Fruit fly (Drosophila melanogaster) whole organism, adult: Measurements from ENCODE around the gene CG17562.

Experiments
- CG11617 ChIP-seq: fragments of 200-800 bp; sonication (Bioruptor generic); optimal IDR thresholded peaks from 2 replicates; lab custom pipeline; 2017; ENCODE audit warnings: mild to moderate bottlenecking, missing biosample characterization, missing genetic modification reagents, missing genetic modification characterization
- CG12768 ChIP-seq: fragments of 200-800 bp; sonication (Bioruptor generic); optimal IDR thresholded peaks from 2 replicates; lab custom pipeline; 2017; ENCODE audit warnings: missing biosample characterization, missing genetic modification characterization, mild to moderate bottlenecking, moderate library complexity, missing genetic modification reagents
- CG14711 ChIP-seq: fragments of 200-800 bp; sonication (Bioruptor generic); optimal IDR thresholded peaks from 2 replicates; lab custom pipeline; 2018; ENCODE audit warnings: missing biosample characterization, mild to moderate bottlenecking, missing genetic modification characterization, moderate library complexity
- CG1620 ChIP-seq: fragments of 200-800 bp; sonication (Bioruptor generic); optimal IDR thresholded peaks from 2 replicates; lab custom pipeline; 2016; ENCODE audit warnings: missing biosample characterization, missing genetic modification characterization
- CG33017 ChIP-seq: fragments of 200-800 bp; sonication (Bioruptor generic); optimal IDR thresholded peaks from 2 replicates; lab custom pipeline; 2018; ENCODE audit warnings: missing biosample characterization, mild to moderate bottlenecking, missing genetic modification characterization, moderate library complexity
- CG5204 ChIP-seq: fragments of 200-800 bp; sonication (Bioruptor generic); optimal IDR thresholded peaks from 2 replicates; lab custom pipeline; 2016; ENCODE audit warnings: missing biosample characterization, missing genetic modification characterization
- CG7045 ChIP-seq: fragments of 200-800 bp; sonication (Bioruptor generic); optimal IDR thresholded peaks from 2 replicates; lab custom pipeline; 2017; ENCODE audit warnings: missing biosample characterization, mild to moderate bottlenecking, missing genetic modification characterization
- CG7101 ChIP-seq: fragments of 200-800 bp; sonication (Bioruptor generic); optimal IDR thresholded peaks from 2 replicates; lab custom pipeline; 2018; ENCODE audit warnings: missing biosample characterization, mild to moderate bottlenecking, missing genetic modification characterization, moderate library complexity
- Clk ChIP-seq: fragments of 200-800 bp; sonication (Bioruptor generic); optimal IDR thresholded peaks from 2 replicates; lab custom pipeline; 2017; ENCODE audit warnings: missing biosample characterization, missing genetic modification characterization
- Crg-1 ChIP-seq: fragments of 200-800 bp; sonication (Bioruptor generic); optimal IDR thresholded peaks from 2 replicates; lab custom pipeline; 2016; ENCODE audit warnings: missing biosample characterization, missing genetic modification characterization
- Hr96 ChIP-seq: fragments of 200-800 bp; sonication (Bioruptor generic); optimal IDR thresholded peaks from 2 replicates; lab custom pipeline; 2016; ENCODE audit warnings: missing biosample characterization, missing genetic modification characterization
- Mnt ChIP-seq: fragments of 200-800 bp; sonication (Bioruptor generic); optimal IDR thresholded peaks from 2 replicates; lab custom pipeline; 2016; ENCODE audit warnings: missing biosample characterization, mild to moderate bottlenecking, missing genetic modification characterization
- bab1 ChIP-seq: fragments of 200-800 bp; sonication (Bioruptor generic); optimal IDR thresholded peaks from 3 replicates; lab custom pipeline; 2019; ENCODE audit warnings: missing biosample characterization, mild to moderate bottlenecking, missing genetic modification characterization, moderate library complexity
- cic ChIP-seq: fragments of 200-800 bp; sonication (Bioruptor generic); optimal IDR thresholded peaks from 2 replicates; lab custom pipeline; 2017; ENCODE audit warnings: missing biosample characterization, mild to moderate bottlenecking, missing genetic modification characterization, moderate library complexity
- cnc ChIP-seq, 2 experiments: fragments of >200 bp; optimal IDR thresholded peaks; 2 replicates each; lab custom pipeline; 2017
- kay ChIP-seq: fragments of 200-800 bp; sonication (Bioruptor generic); peaks from one replicate; lab custom pipeline; 2016; ENCODE audit warnings: missing biosample characterization, missing genetic modification characterization, borderline replicate concordance
- ovo ChIP-seq: fragments of 200-800 bp; sonication (Bioruptor generic); optimal IDR thresholded peaks from 2 replicates; lab custom pipeline; 2016; ENCODE audit warnings: missing biosample characterization, missing genetic modification characterization
- pad ChIP-seq: fragments of 200-800 bp; sonication (Bioruptor generic); optimal IDR thresholded peaks from 3 replicates; lab custom pipeline; 2017; ENCODE audit warnings: missing biosample characterization, missing genetic modification characterization, mild to moderate bottlenecking, moderate library complexity, missing genetic modification reagents
- tj ChIP-seq: fragments of 200-800 bp; sonication (Bioruptor generic); optimal IDR thresholded peaks from 3 replicates; lab custom pipeline; 2017; ENCODE audit warnings: missing biosample characterization, mild to moderate bottlenecking, missing genetic modification characterization, moderate library complexity
- toe ChIP-seq: fragments of 200-800 bp; sonication (Bioruptor generic); optimal IDR thresholded peaks from 2 replicates; lab custom pipeline; 2016; ENCODE audit warnings: missing biosample characterization, missing genetic modification characterization

The CG17562 gene

DNA sequence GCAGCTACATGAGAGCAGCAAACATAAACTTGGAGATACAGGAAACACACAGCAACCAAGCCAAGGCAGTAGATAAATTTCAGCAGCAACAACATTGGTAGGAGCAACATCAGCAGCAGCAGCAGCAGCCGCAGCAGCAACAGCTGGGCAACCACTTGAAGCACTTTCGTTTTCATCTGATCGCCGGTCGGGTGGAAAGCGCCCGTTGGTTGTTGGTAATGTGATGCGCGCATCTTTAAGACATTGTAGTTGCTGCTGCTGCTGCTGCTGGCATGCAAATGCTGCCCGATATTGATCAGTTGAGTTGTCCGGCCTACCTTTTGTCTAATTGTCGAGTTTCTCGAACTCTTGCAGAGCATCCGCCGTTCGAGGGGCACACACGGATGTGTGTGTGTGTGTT is 23.7 kb upstream of the CG17562 start:
- TF ChIP-seq CG11617, result no peak
- no peak for TF ChIP-seq CG1620 (GFP tag; lab: Kevin White, UChicago)
- TF ChIP-seq bab1 (GFP tag; lab: Kevin White, UChicago), result no peak
- no peak for TF ChIP-seq CG14711 (tag; lab: Kevin White, UChicago)
- no peak for TF ChIP-seq cnc (optimal IDR thresholded peaks at IDR 0.05; lab: Kevin White, UChicago)
- TF ChIP-seq tj (GFP tag; lab: Kevin White, UChicago), result no peak
- TF ChIP-seq kay, result no peak
- no peak for TF ChIP-seq cic (GFP tag; lab: Kevin White, UChicago)
- TF ChIP-seq Hr96 (GFP tag; lab: Kevin White, UChicago), result no peak
- no peak for TF ChIP-seq pad (GFP tag; lab: Kevin White, UChicago)
- no peak for TF ChIP-seq Clk (GFP tag; lab: Kevin White, UChicago)
- no peak for TF ChIP-seq CG33017 (tag; lab: Kevin White, UChicago)
- TF ChIP-seq toe, result no peak
- TF ChIP-seq Mnt, result no peak
- no peak for TF ChIP-seq ovo (GFP tag; lab: Kevin White, UChicago)
- no peak for TF ChIP-seq CG12768
- no peak for TF ChIP-seq CG7101

DNA sequence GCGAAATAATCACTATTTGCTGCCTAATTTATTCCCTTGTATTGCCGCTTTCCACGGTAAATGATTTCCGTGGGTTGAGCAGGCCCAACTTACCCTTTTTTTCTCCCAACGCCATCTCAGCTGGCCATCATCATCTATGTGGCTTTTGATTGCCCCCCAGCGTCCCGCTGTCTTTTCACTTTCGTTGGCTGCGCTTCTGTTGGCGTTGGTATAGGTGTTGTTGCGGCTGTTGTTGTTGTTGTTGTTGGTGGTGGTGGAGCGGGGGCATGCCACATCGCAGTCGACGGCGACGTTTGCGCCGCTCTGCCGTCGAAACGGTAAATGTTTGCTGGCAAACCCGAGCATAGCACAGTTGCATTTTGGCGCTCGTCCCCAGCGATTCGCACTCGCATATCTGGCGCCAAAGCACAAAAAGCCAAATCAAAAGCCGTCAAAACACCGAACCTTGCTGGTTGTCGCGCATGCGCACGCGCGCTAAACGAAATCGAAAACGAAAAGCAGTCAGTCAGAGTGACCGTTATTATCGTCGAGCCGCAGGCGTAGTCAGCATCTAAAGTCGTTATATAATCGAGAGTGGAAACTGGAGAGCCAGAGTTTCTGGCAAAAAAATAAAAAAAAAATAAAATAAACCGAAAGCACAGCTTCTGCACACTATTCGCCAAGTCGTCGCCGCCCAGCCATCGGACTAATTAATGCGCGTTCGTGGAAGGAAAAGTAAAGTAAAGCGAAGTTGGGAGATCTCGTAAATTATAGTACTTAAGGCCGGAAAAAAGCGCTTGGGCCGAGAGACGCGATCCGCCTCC is 20.9 kb upstream of the CG17562 start, which contains the start of gene CG14892:
TSS of gene CG14892 (plus strand) at position 359 of the 803 bp plus-strand sequence.
- no peak for TF ChIP-seq tj (GFP tag; lab: Kevin White, UChicago)
- no peak for TF ChIP-seq CG7101
- TF ChIP-seq Clk (GFP tag; lab: Kevin White, UChicago), result no peak
- TF ChIP-seq CG1620 (GFP tag; lab: Kevin White, UChicago), result no peak
- TF ChIP-seq CG14711 (tag; lab: Kevin White, UChicago), result no peak

DNA sequence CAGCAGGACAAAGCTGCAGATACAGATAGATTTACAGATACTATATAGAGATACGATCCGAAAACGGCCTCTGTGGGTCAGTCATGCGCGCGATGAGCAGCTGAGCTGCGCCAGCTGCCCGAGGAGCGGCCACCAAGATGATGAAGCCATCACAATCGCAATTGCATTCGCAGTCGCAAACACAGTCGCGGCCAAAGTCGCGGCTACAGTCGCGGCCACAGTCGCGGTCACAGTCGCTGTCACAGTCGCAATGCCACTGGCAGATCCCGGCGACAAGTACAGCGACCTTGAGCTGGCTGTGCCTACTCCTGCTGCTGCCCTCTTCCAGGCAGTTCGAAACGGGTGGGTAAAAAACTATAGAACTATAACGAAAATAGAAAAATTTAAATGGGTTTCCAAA is 20.1 kb upstream of the CG17562 start:
- no peak for TF ChIP-seq CG5204 (GFP tag; lab: Kevin White, UChicago)

DNA sequence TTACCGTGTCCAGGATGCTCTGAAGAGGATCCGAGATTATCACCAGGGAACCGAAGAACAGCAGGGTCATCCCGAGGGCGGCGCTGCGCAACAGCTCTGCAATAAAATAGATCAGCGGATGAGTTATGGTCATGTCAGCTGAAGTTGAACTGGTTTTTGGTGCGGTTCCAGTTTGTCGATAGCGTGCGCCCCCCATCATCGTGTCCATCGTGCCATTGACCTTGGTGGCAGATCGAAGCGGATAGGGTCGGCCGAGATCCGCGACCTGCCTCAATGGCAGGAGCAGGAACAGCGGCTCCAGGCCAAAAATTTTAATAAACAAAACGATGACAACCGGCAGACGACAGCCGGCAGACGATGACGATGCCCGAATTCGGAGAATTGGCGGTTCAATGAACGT is 15.5 kb upstream of the CG17562 start:
- no peak for TF ChIP-seq ovo (GFP tag; lab: Kevin White, UChicago)
- TF ChIP-seq CG14711 (tag; lab: Kevin White, UChicago), result no peak
- no peak for TF ChIP-seq CG12768
- TF ChIP-seq CG7101, result no peak
- TF ChIP-seq toe, result no peak

DNA sequence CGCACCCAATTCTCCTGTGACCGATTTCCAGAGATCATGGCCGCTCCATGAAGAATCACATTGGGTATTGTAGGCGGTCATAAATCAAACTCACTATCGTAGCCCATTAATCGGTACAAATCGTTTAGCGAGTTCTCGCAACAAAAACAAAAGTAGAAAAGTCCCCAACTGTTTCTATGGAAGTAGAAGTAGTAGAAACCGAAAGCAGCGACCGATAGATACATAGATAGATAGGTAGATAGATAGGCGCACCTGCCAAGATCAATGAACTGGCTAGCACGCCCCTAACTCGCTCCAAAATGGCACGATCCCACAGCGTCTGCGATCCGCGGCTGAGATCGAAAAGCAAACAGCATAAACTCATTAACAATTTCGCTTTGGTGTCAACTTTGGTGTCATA is 14.4 kb upstream of the CG17562 start:
- TF ChIP-seq cnc (optimal IDR thresholded peaks at IDR 0.05; lab: Kevin White, UChicago) (no peak), tj (GFP tag; lab: Kevin White, UChicago) (no peak), Hr96 (GFP tag; lab: Kevin White, UChicago) (no peak), Clk (GFP tag; lab: Kevin White, UChicago) (no peak), Crg-1 (no peak), CG33017 (tag; lab: Kevin White, UChicago) (no peak), ovo (GFP tag; lab: Kevin White, UChicago) (no peak), bab1 (GFP tag; lab: Kevin White, UChicago) (no peak), CG1620 (GFP tag; lab: Kevin White, UChicago) (no peak), kay (no peak), CG5204 (GFP tag; lab: Kevin White, UChicago) (no peak), CG7045 (GFP tag; lab: Kevin White, UChicago) (no peak), CG7101 (no peak), CG11617 (no peak), toe (no peak), CG14711 (tag; lab: Kevin White, UChicago) (no peak), CG12768 (no peak), cic (GFP tag; lab: Kevin White, UChicago) (no peak), Mnt (no peak), pad (GFP tag; lab: Kevin White, UChicago) (no peak)

DNA sequence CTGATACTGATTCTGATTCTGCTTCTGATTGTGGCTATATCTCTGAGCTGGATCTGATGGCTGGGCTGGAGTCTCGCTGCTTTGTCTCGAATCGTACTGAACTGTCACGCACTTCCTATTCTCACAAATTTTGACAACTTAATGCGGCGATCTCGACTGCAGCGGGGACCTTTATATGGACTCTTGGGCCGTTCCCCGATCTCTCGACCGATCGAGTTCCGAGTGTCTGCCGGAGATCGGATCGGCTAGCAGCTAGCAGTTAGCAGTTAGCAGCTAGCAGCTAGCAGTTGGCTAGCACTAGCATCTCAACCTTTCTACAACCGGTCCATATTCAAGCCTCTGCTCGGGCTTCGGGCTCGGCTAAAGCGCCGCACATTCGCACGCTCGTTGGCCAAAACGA is 10.4 kb upstream of the CG17562 start, which contains the start of gene CG10345:
TSS of gene CG10345 (minus strand) at position 147 of the 400 bp plus-strand sequence.
- TF ChIP-seq CG7101 (no peak), CG7045 (GFP tag; lab: Kevin White, UChicago) (no peak), kay (no peak), cic (GFP tag; lab: Kevin White, UChicago) (no peak), CG11617 (no peak), pad (GFP tag; lab: Kevin White, UChicago) (no peak), CG14711 (tag; lab: Kevin White, UChicago) (no peak), Mnt (no peak), cnc (optimal IDR thresholded peaks at IDR 0.05; lab: Kevin White, UChicago) (no peak), CG1620 (GFP tag; lab: Kevin White, UChicago) (no peak), CG5204 (GFP tag; lab: Kevin White, UChicago) (no peak), ovo (GFP tag; lab: Kevin White, UChicago) (no peak), Crg-1 (no peak), tj (GFP tag; lab: Kevin White, UChicago) (no peak), toe (no peak), Clk (GFP tag; lab: Kevin White, UChicago) (no peak), CG12768 (no peak)

DNA sequence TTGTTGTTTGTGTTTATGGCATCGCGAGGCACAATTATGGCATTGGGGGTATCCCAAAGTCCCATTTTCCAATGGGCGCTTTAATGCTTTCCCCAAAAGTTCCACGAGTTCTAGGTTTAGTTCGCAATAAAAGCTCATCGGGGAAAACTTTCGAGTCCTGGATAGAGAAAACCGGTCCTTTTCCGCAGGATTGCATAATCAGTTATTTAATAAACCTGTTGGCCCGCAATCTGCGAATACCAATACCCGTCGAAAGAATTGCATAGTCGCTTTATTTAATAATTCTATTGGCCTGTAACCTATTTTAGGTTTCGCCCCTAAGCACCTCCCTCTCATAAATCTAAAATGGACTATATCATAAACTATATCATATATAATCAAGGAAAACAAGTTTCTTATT is 9.2 kb upstream of the CG17562 start:
- TF ChIP-seq CG14711 (tag; lab: Kevin White, UChicago) (no peak), bab1 (GFP tag; lab: Kevin White, UChicago) (no peak), ovo (GFP tag; lab: Kevin White, UChicago) (no peak), pad (GFP tag; lab: Kevin White, UChicago) (no peak), tj (GFP tag; lab: Kevin White, UChicago) (no peak), CG1620 (GFP tag; lab: Kevin White, UChicago) (no peak), CG11617 (no peak)
